Worm (Caenorhabditis elegans) whole organism, L4 larva: ENCODE measurements around the gene nstp-9.

ENCODE experiments used
- F10B5.3 ChIP-seq: sonication (generic microtip); optimal IDR thresholded peaks from 2 replicates; lab custom pipeline; 2016; ENCODE audit warnings: mild to moderate bottlenecking, missing genetic modification characterization, missing compliant biosample characterization
- F44E2.7 ChIP-seq: fragments of 200-800 bp; sonication (Bioruptor generic); IDR thresholded peaks from 2 replicates; pipeline ENCODE4 v2.1.2; 2022; ENCODE audit warnings: missing genetic modification characterization, missing compliant biosample characterization
- Y105C5A.15 ChIP-seq: fragments of 200-800 bp; sonication (Bioruptor generic); IDR thresholded peaks from 2 replicates; pipeline ENCODE4 v1.3.6; 2022; ENCODE audit warnings: missing genetic modification characterization, missing compliant biosample characterization
- Y5F2A.4 ChIP-seq: fragments of 200-800 bp; sonication (Bioruptor generic); optimal IDR thresholded peaks from 2 replicates; lab custom pipeline; 2018; ENCODE audit warnings: mild to moderate bottlenecking, missing genetic modification characterization, missing compliant biosample characterization
- Y75B8A.6 ChIP-seq: fragments of 200-800 bp; sonication (Bioruptor generic); IDR thresholded peaks from 2 replicates; pipeline ENCODE4 v1.3.6; 2022; ENCODE audit warnings: missing genetic modification reagents, missing genetic modification characterization, missing compliant biosample characterization
- ZK337.2 ChIP-seq: fragments of 200-800 bp; sonication (Bioruptor generic); IDR thresholded peaks from 2 replicates; pipeline ENCODE4 v1.3.6; 2022; ENCODE audit warnings: missing genetic modification reagents, missing genetic modification characterization, missing compliant biosample characterization
- ama-1 ChIP-seq: fragments of 150-350 bp; optimal IDR thresholded peaks from 2 replicates; lab custom pipeline; 2014; ENCODE audit warnings: inconsistent platforms, mixed read lengths
- attf-4 ChIP-seq: sonication (generic microtip); optimal IDR thresholded peaks from 3 replicates; lab custom pipeline; 2017; ENCODE audit warnings: missing biosample characterization, missing genetic modification characterization
- ceh-32 ChIP-seq: sonication (generic microtip); optimal IDR thresholded peaks from 2 replicates; lab custom pipeline; 2016; ENCODE audit warnings: mild to moderate bottlenecking, missing genetic modification characterization, missing compliant biosample characterization; ENCODE audit not compliant: poor library complexity
- ceh-44 ChIP-seq: fragments of 200-800 bp; sonication (Bioruptor generic); IDR thresholded peaks from 2 replicates; pipeline ENCODE4 v1.3.6; 2022; ENCODE audit warnings: missing genetic modification reagents, missing genetic modification characterization, missing compliant biosample characterization
- ces-1 ChIP-seq: fragments of 150-350 bp; sonication (generic microtip); optimal IDR thresholded peaks from 4 replicates; lab custom pipeline; 2014; ENCODE audit warnings: missing biosample characterization, missing genetic modification reagents, missing genetic modification characterization
- cey-2 ChIP-seq: sonication (generic microtip); optimal IDR thresholded peaks from 3 replicates; lab custom pipeline; 2017; ENCODE audit warnings: missing genetic modification characterization, mild to moderate bottlenecking, missing compliant biosample characterization, antibody characterized with exemption, borderline replicate concordance; ENCODE audit not compliant: insufficient read depth
- ctbp-1 ChIP-seq: fragments of 200-800 bp; sonication (Bioruptor generic); IDR thresholded peaks from 2 replicates; pipeline ENCODE4 v1.3.6; 2022; ENCODE audit warnings: missing genetic modification reagents, missing genetic modification characterization, missing compliant biosample characterization
- daf-12 ChIP-seq: fragments of 150-350 bp; optimal IDR thresholded peaks from 2 replicates; lab custom pipeline; 2014; ENCODE audit warnings: missing biosample characterization, missing genetic modification reagents, missing genetic modification characterization
- daf-19 ChIP-seq: fragments of 200-800 bp; sonication (Bioruptor generic); conservative IDR thresholded peaks from 2 replicates; pipeline ENCODE4 v1.3.6; 2022; ENCODE audit warnings: missing genetic modification characterization, missing compliant biosample characterization
- dmd-9 ChIP-seq: fragments of 200-800 bp; sonication (Bioruptor generic); IDR thresholded peaks from 2 replicates; pipeline ENCODE4 v1.3.6; 2022; ENCODE audit warnings: missing genetic modification reagents, missing genetic modification characterization, missing compliant biosample characterization
- dpl-1 ChIP-seq: fragments of 150-350 bp; optimal IDR thresholded peaks from 2 replicates; lab custom pipeline; 2014; ENCODE audit warnings: missing biosample characterization, missing genetic modification reagents, missing genetic modification characterization
- dve-1 ChIP-seq: sonication (generic microtip); optimal IDR thresholded peaks from 2 replicates; lab custom pipeline; 2017; ENCODE audit warnings: antibody characterized with exemption, mild to moderate bottlenecking, missing genetic modification characterization, missing compliant biosample characterization; ENCODE audit not compliant: insufficient read depth
- fos-1 ChIP-seq: fragments of 150-350 bp; optimal IDR thresholded peaks from 2 replicates; lab custom pipeline; 2014; ENCODE audit warnings: missing biosample characterization, missing genetic modification characterization
- hmg-1.1 ChIP-seq: fragments of 200-800 bp; sonication (Bioruptor generic); IDR thresholded peaks from 2 replicates; pipeline ENCODE4 v1.3.6; 2022; ENCODE audit warnings: missing genetic modification reagents, missing genetic modification characterization, missing compliant biosample characterization
- jun-1 ChIP-seq: fragments of 150-350 bp; optimal IDR thresholded peaks from 2 replicates; lab custom pipeline; 2014; ENCODE audit warnings: missing biosample characterization, missing genetic modification reagents, missing genetic modification characterization
- lim-7 ChIP-seq: fragments of 200-800 bp; sonication (Bioruptor generic); IDR thresholded peaks from 2 replicates; pipeline ENCODE4 v1.3.6; 2022; ENCODE audit warnings: missing genetic modification characterization, missing compliant biosample characterization
- lin-1 ChIP-seq: fragments of 200-800 bp; sonication (Bioruptor generic); IDR thresholded peaks from 2 replicates; pipeline ENCODE4 v1.3.6; 2022; ENCODE audit warnings: missing genetic modification reagents, missing genetic modification characterization, missing compliant biosample characterization
- lin-29 ChIP-seq: fragments of 200-800 bp; sonication (Bioruptor generic); IDR thresholded peaks from 2 replicates; pipeline ENCODE4 v1.3.6; 2022; ENCODE audit warnings: missing genetic modification reagents, missing genetic modification characterization, missing compliant biosample characterization
- lir-3 ChIP-seq: sonication (generic microtip); optimal IDR thresholded peaks from 2 replicates; lab custom pipeline; 2016; ENCODE audit warnings: mild to moderate bottlenecking, missing genetic modification characterization, missing compliant biosample characterization
- madf-9 ChIP-seq: fragments of 200-800 bp; sonication (Bioruptor generic); conservative IDR thresholded peaks from 2 replicates; pipeline ENCODE4 v1.3.6; 2022; ENCODE audit warnings: missing genetic modification reagents, missing genetic modification characterization, missing compliant biosample characterization
- mdt-29 ChIP-seq: fragments of 200-800 bp; sonication (Bioruptor generic); IDR thresholded peaks from 2 replicates; pipeline ENCODE4 v1.3.6; 2022; ENCODE audit warnings: missing genetic modification reagents, missing genetic modification characterization, missing compliant biosample characterization
- mep-1 ChIP-seq: fragments of 150-350 bp; sonication (generic microtip); optimal IDR thresholded peaks from 3 replicates; lab custom pipeline; 2014; ENCODE audit warnings: missing biosample characterization, missing genetic modification characterization
- mes-2 ChIP-seq: sonication (generic microtip); optimal IDR thresholded peaks from 2 replicates; lab custom pipeline; 2016; ENCODE audit warnings: missing genotype, mild to moderate bottlenecking, missing genetic modification characterization, missing compliant biosample characterization; ENCODE audit not compliant: poor library complexity, severe bottlenecking
- mxl-3 ChIP-seq: fragments of 200-800 bp; sonication (Bioruptor generic); optimal IDR thresholded peaks from 2 replicates; lab custom pipeline; 2018; ENCODE audit warnings: mild to moderate bottlenecking, missing genetic modification characterization, missing compliant biosample characterization
- nhr-111 ChIP-seq: fragments of 200-800 bp; sonication (Bioruptor generic); optimal IDR thresholded peaks from 2 replicates; lab custom pipeline; 2018; ENCODE audit warnings: mild to moderate bottlenecking, missing genetic modification characterization, missing compliant biosample characterization
- nhr-41 ChIP-seq: fragments of 200-800 bp; sonication (Bioruptor generic); IDR thresholded peaks from 2 replicates; pipeline ENCODE4 v1.3.6; 2022; ENCODE audit warnings: missing genetic modification reagents, missing genetic modification characterization, missing compliant biosample characterization
- nhr-42 ChIP-seq: fragments of 200-800 bp; sonication (Bioruptor generic); IDR thresholded peaks from 2 replicates; pipeline ENCODE4 v1.3.6; 2022; ENCODE audit warnings: missing genetic modification characterization, missing compliant biosample characterization
- nhr-48 ChIP-seq: sonication (generic microtip); optimal IDR thresholded peaks from 2 replicates; lab custom pipeline; 2016; ENCODE audit warnings: mild to moderate bottlenecking, missing genetic modification characterization, missing compliant biosample characterization
- pha-4 ChIP-seq, 2 experiments: fragments of 150-350 bp in 1 of 2; fragments of 200-800 bp in 1 of 2; sonication (Bioruptor generic) in 1 of 2; IDR thresholded peaks in 1 of 2; optimal IDR thresholded peaks in 1 of 2; 2 replicates each; pipeline versions ENCODE4 v1.3.6 to Lab custom; 2014 to 2022; ENCODE audit warnings: missing genetic modification characterization in 2 of 2, missing genetic modification reagents in 2 of 2, missing biosample characterization in 1 of 2, missing compliant biosample characterization in 1 of 2
- php-3 ChIP-seq: fragments of 200-800 bp; sonication (Bioruptor generic); IDR thresholded peaks from 2 replicates; pipeline ENCODE4 v1.3.6; 2022; ENCODE audit warnings: missing genetic modification reagents, missing genetic modification characterization, missing compliant biosample characterization
- pqm-1 ChIP-seq: sonication (generic microtip); optimal IDR thresholded peaks from 2 replicates; lab custom pipeline; 2017; ENCODE audit warnings: missing biosample characterization, missing genetic modification characterization
- rbr-2 ChIP-seq: sonication (generic microtip); optimal IDR thresholded peaks from 2 replicates; lab custom pipeline; 2016; ENCODE audit warnings: missing genotype, missing genetic modification characterization, missing compliant biosample characterization
- saeg-2 ChIP-seq: fragments of 200-800 bp; sonication (Bioruptor generic); IDR thresholded peaks from 2 replicates; pipeline ENCODE4 v1.3.6; 2022; ENCODE audit warnings: missing genetic modification reagents, missing genetic modification characterization, missing compliant biosample characterization
- set-16 ChIP-seq: fragments of 200-800 bp; sonication (Bioruptor generic); IDR thresholded peaks from 2 replicates; pipeline ENCODE4 v1.3.6; 2022; ENCODE audit warnings: missing genetic modification reagents, missing genetic modification characterization, missing compliant biosample characterization
- skn-1 ChIP-seq: fragments of 150-350 bp; optimal IDR thresholded peaks from 2 replicates; lab custom pipeline; 2014; ENCODE audit warnings: missing biosample characterization, missing genetic modification characterization
- snpc-1.2 ChIP-seq: fragments of 200-800 bp; sonication (Bioruptor generic); IDR thresholded peaks from 2 replicates; pipeline ENCODE4 v1.3.6; 2022; ENCODE audit warnings: missing genetic modification reagents, missing genetic modification characterization, missing compliant biosample characterization
- tra-1 ChIP-seq: fragments of 200-800 bp; sonication (Bioruptor generic); IDR thresholded peaks from 2 replicates; pipeline ENCODE4 v1.3.6; 2022; ENCODE audit warnings: missing genetic modification reagents, missing genetic modification characterization, missing compliant biosample characterization
- zfp-2 ChIP-seq: sonication (generic microtip); optimal IDR thresholded peaks from 2 replicates; lab custom pipeline; 2016; ENCODE audit warnings: mild to moderate bottlenecking, missing genetic modification characterization, missing compliant biosample characterization
- zfp-3 ChIP-seq: fragments of 200-800 bp; sonication (Bioruptor generic); conservative IDR thresholded peaks from 2 replicates; pipeline ENCODE4 v1.3.6; 2022; ENCODE audit warnings: missing genetic modification reagents, missing genetic modification characterization, missing compliant biosample characterization
- ztf-11 ChIP-seq: fragments of 150-350 bp; optimal IDR thresholded peaks from 2 replicates; lab custom pipeline; 2014; ENCODE audit warnings: missing biosample characterization, missing genetic modification characterization

The nstp-9 gene

DNA sequence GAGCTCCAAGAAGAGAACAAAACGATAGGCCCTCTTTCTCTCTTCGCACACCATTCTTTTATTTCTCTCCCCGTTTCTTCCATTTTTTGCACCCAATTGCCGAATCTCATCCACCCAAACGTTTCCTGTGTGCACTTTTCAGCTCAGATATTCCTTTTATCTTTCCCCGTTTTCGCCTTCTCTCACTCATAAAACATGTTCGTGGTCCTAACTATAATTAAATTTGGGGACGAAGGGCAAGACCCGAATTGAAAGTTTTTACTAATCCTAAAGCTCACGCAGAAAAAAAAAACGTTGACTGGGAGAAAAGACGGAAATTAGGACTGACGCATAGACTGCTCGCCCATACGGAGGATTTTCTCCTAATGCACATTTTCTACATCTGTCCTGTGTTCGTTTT is 46.0 kb upstream of the nstp-9 start:
- TF ChIP-seq ces-1 (GFP tag; lab: Kevin White, UChicago) (peak; percentile 54), ztf-11 (tag; lab: Kevin White, UChicago) (no peak)

DNA sequence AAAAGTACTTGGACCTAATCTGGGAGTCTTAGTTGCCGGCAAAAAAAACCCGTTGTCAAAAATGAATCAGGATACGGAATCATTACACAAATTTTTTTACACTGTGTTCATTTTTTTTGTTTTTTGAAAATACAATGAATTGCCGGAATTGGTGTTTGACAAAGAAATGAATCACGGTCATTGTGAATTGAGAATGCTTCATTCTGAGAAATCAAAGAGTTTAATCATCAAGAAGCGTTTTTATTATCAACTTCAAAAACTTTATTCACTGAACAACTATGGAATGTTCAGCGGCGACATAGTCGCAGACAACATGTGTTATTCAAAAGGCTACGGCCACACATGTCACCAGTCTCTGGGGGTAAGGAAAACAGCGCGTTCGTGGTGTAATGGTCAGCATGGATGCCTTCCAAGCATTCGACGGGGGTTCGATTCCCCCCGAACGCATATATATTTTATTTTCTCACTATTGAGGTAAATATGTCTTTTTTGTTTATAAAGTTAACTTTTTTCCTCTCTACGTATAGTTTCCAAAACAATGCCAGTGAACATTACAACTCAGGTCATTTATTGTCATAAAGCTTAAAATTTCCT is 44.0 kb upstream of the nstp-9 start, which contains the start of gene nas-10:
nas-10 (minus strand) TSS at position 51 of the 594 bp plus-strand sequence.
- TF ChIP-seq zfp-3 (GFP tag; lab: Robert Waterston, UW) (peak; percentile 63; the same call in 1 of the 2 replicates), Y75B8A.6 (GFP tag; lab: Robert Waterston, UW) (no peak), lir-3 (tag; lab: Kevin White, UChicago) (peak; percentile 35), F44E2.7 (peak; percentile 81; the same call in 1 of the 2 replicates), lin-1 (GFP tag; lab: Robert Waterston, UW) (peak; percentile 94), ama-1 (lab: Kevin White, UChicago) (no peak), snpc-1.2 (GFP tag; lab: Robert Waterston, UW) (no peak; the same call in none of the 2 replicates), lin-29 (0 out of 2 replicates have a peak, but pooled peaks have one; percentile 47), rbr-2 (tag; lab: Kevin White, UChicago) (peak; percentile 58), attf-4 (tag; lab: Kevin White, UChicago) (no peak), fos-1 (tag; lab: Kevin White, UChicago) (no peak), ctbp-1 (GFP tag; lab: Robert Waterston, UW) (peak; percentile 90), nhr-42 (peak; percentile 51; the same call in 1 of the 2 replicates), mxl-3 (GFP tag; lab: Kevin White, UChicago) (peak; percentile 62), mep-1 (no peak), ces-1 (GFP tag; lab: Kevin White, UChicago) (no peak), daf-12 (tag; lab: Kevin White, UChicago) (no peak), set-16 (GFP tag; lab: Robert Waterston, UW) (no peak), pha-4 (GFP tag; IDR thresholded peaks at IDR 0.05; lab: Robert Waterston, UW) (no peak; the same call in 1 of the 2 replicates), pha-4 (tag; optimal IDR thresholded peaks at IDR 0.05; lab: Kevin White, UChicago) (no peak), jun-1 (no peak), hmg-1.1 (peak; percentile 96), saeg-2 (GFP tag; lab: Robert Waterston, UW) (no peak), pqm-1 (tag; lab: Kevin White, UChicago) (no peak), F10B5.3 (tag; lab: Kevin White, UChicago) (peak; percentile 43), nhr-111 (GFP tag; lab: Kevin White, UChicago) (peak; percentile 79), Y5F2A.4 (GFP tag; lab: Kevin White, UChicago) (peak; percentile 63), dmd-9 (peak; percentile 61; the same call in 1 of the 2 replicates), ZK337.2 (GFP tag; lab: Robert Waterston, UW) (peak; percentile 68), lim-7 (GFP tag; lab: Robert Waterston, UW) (peak; percentile 91), Y105C5A.15 (GFP tag; lab: Robert Waterston, UW) (peak; percentile 74; the same call in 1 of the 2 replicates), cey-2 (tag; lab: Kevin White, UChicago) (no peak), dpl-1 (GFP tag; lab: Kevin White, UChicago) (peak; percentile 5), dve-1 (tag; lab: Kevin White, UChicago) (no peak), php-3 (GFP tag; lab: Robert Waterston, UW) (peak; percentile 70), madf-9 (GFP tag; lab: Robert Waterston, UW) (peak; percentile 85), nhr-48 (tag; lab: Kevin White, UChicago) (peak; percentile 70), tra-1 (peak; percentile 90), skn-1 (no peak), nhr-41 (0 out of 2 replicates have a peak, but pooled peaks have one; percentile 50), mes-2 (peak; percentile 79), ceh-32 (no peak), ceh-44 (GFP tag; lab: Robert Waterston, UW) (peak; percentile 73; the same call in 1 of the 2 replicates), mdt-29 (GFP tag; lab: Robert Waterston, UW) (no peak), zfp-2 (tag; lab: Kevin White, UChicago) (peak; percentile 3), daf-19 (GFP tag; lab: Robert Waterston, UW) (peak; percentile 85)
